Worm (Caenorhabditis elegans): ENCODE measurements around the gene Y47D7A.7.

DNA sequence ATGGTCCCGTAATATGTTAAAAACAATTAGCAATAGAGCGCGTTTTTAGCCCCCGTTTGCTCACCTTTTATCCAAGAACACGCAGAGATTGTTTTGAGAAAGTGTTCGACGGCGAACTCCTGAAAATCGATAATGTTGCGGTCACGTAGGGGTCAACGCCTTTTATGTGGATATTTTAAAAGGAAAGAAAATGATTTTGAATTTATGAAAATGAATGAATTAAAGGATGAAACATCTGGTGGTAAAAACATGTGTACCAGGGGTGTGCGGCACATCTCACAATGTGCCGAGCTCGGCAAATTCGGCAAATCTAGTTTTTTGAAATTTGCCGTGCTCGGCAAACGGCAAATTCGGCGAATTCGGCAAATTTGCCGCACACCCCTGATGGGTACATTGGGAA is 19.5 kb downstream of the Y47D7A.7 start, which contains the start of gene F13A2.4:
- TF ChIP-seq unc-39 (tag; optimal IDR thresholded peaks at IDR 0.05): no peak
- no peak for TF ChIP-seq ztf-11 (tag; optimal IDR thresholded peaks at IDR 0.05)
- TF ChIP-seq snpc-4 (tag; optimal IDR thresholded peaks at IDR 0.05): no peak
- no peak for TF ChIP-seq mab-5 (tag; optimal IDR thresholded peaks at IDR 0.05)

Data from whole organism, mixed stage, embryonic.